Fruit fly (Drosophila melanogaster) whole organism, wandering third instar larva: ENCODE measurements around the gene Sidpn.

Experiments used
- Abd-B ChIP-seq: fragments of >200 bp; optimal IDR thresholded peaks from 2 replicates; lab custom pipeline; 2017; ENCODE audit warnings: missing biosample characterization, missing genetic modification characterization
- CrebA ChIP-seq: fragments of 200-800 bp; sonication (Bioruptor generic); optimal IDR thresholded peaks from 2 replicates; lab custom pipeline; 2016; ENCODE audit warnings: missing biosample characterization, mild to moderate bottlenecking, missing genetic modification characterization, borderline replicate concordance
- GATAd ChIP-seq: sonication (Bioruptor generic); optimal IDR thresholded peaks from 2 replicates; lab custom pipeline; 2016; ENCODE audit warnings: missing biosample characterization, missing genetic modification characterization
- Jra ChIP-seq: sonication (Bioruptor generic); optimal IDR thresholded peaks from 2 replicates; lab custom pipeline; 2016; ENCODE audit warnings: missing biosample characterization, missing genetic modification characterization
- Myc ChIP-seq: fragments of >200 bp; optimal IDR thresholded peaks from 2 replicates; lab custom pipeline; 2017
- Vsx2 ChIP-seq: fragments of 200-300, 225-300 bp; sonication (Bioruptor generic); optimal IDR thresholded peaks from 2 replicates; lab custom pipeline; 2018; ENCODE audit warnings: missing biosample characterization, missing genetic modification characterization; ENCODE audit not compliant: partially characterized antibody
- br ChIP-seq: fragments of 200-800 bp; sonication (Bioruptor generic); optimal IDR thresholded peaks from 2 replicates; lab custom pipeline; 2016; ENCODE audit warnings: missing biosample characterization, missing genetic modification characterization
- fru ChIP-seq: fragments of 200-800 bp; sonication (Bioruptor generic); optimal IDR thresholded peaks from 3 replicates; lab custom pipeline; 2016; ENCODE audit warnings: missing biosample characterization, mild to moderate bottlenecking, missing genetic modification characterization
- h ChIP-seq: fragments of 200-800 bp; sonication (Bioruptor generic); optimal IDR thresholded peaks from 3 replicates; lab custom pipeline; 2016; ENCODE audit warnings: missing biosample characterization, mild to moderate bottlenecking, missing genetic modification characterization
- lola ChIP-seq: fragments of >200 bp; optimal IDR thresholded peaks from 2 replicates; lab custom pipeline; 2017; ENCODE audit warnings: missing biosample characterization, missing genetic modification characterization
- pan ChIP-seq: fragments of >200 bp; optimal IDR thresholded peaks from 2 replicates; lab custom pipeline; 2017
- psq ChIP-seq: fragments of 200-800 bp; sonication (Bioruptor generic); optimal IDR thresholded peaks from 3 replicates; lab custom pipeline; 2017; ENCODE audit warnings: missing biosample characterization, mild to moderate bottlenecking, missing genetic modification characterization, moderate library complexity
- sage ChIP-seq: fragments of 200-800 bp; sonication (Bioruptor generic); optimal IDR thresholded peaks from 2 replicates; lab custom pipeline; 2016; ENCODE audit warnings: missing biosample characterization, mild to moderate bottlenecking, missing genetic modification characterization
- tai ChIP-seq: sonication (Bioruptor generic); optimal IDR thresholded peaks from 2 replicates; lab custom pipeline; 2016; ENCODE audit warnings: missing biosample characterization, missing genetic modification characterization

DNA sequence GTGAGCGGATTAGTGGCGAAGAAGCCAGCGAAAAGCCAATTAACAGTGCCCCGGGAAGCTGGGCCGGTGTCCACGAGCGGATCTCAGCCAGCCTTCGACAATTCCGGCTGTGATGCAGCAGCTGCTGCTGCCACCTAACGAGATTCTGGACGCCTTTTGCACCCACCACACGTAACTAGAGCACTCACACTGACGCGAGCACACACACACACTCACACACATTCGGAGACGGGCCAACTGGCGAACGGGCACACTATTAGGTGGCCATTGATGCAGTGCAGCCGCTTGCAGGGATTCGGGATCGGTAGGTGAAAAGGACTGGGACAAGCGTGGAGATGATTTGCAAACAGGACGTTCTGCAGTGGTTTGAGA lies 27.0 kb downstream of the Sidpn start:
- TF ChIP-seq fru: no peak
- TF ChIP-seq lola (GFP tag; lab: Kevin White, UChicago): no peak
- no peak for TF ChIP-seq psq (GFP tag; lab: Kevin White, UChicago)
- no peak for TF ChIP-seq pan (lab: Kevin White, UChicago)
- TF ChIP-seq br (GFP tag; lab: Kevin White, UChicago): no peak
- TF ChIP-seq GATAd (GFP tag; lab: Kevin White, UChicago): no peak
- TF ChIP-seq h (GFP tag; lab: Kevin White, UChicago): no peak
- no peak for TF ChIP-seq Myc (lab: Kevin White, UChicago)
- TF ChIP-seq Jra: no peak
- TF ChIP-seq tai (GFP tag; lab: Kevin White, UChicago): no peak
- no peak for TF ChIP-seq CrebA
- TF ChIP-seq Vsx2 (GFP tag; lab: Kevin White, UChicago): no peak
- no peak for TF ChIP-seq Abd-B (GFP tag; lab: Kevin White, UChicago)
- TF ChIP-seq sage: no peak
